Fruit fly (Drosophila melanogaster) whole organism, adult: Measurements from ENCODE around the gene Or2a.

ENCODE experiments used
- CG5204 ChIP-seq: fragments of 200-800 bp; sonication (Bioruptor generic); optimal IDR thresholded peaks from 2 replicates; lab custom pipeline; 2016; ENCODE audit warnings: missing biosample characterization, missing genetic modification characterization
- kay ChIP-seq: fragments of 200-800 bp; sonication (Bioruptor generic); peaks from one replicate; lab custom pipeline; 2016; ENCODE audit warnings: missing biosample characterization, missing genetic modification characterization, borderline replicate concordance

DNA sequence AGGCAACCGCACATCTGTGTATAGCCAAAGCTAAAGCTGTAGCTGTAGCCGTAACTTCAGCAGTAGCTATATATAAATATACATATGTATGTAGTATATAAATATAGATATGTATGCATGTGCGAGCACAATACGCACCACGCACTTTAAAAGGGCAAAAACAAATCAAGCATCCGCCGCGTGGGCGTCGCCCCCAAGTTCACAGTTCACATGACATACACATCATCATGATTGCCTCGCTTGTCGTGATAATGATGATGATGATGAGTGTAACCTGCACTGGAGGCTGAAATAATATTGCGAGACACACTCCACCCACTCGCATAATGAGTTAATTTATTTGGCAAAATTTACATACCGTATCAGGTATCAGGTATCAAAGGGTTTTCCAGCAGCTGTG, 45.0 kb downstream of the Or2a start:
- TF ChIP-seq CG5204 (GFP tag; lab: Kevin White, UChicago) (no peak), kay (GFP tag; lab: Kevin White, UChicago) (no peak)
